Fruit fly (Drosophila melanogaster) whole organism, pupa: ENCODE measurements around the gene Marf.

Source experiments
- CG10348 ChIP-seq: fragments of 200-800 bp; sonication (Bioruptor generic); IDR thresholded peaks from 2 replicates; pipeline ENCODE4 v1.3.6; 2022; ENCODE audit warnings: missing biosample characterization, missing genetic modification characterization
- CG12605 ChIP-seq: fragments of 200-800 bp; sonication (Bioruptor generic); IDR thresholded peaks from 2 replicates; pipeline ENCODE4 v1.3.6; 2022; ENCODE audit warnings: missing biosample characterization, missing genetic modification characterization
- CG13204 ChIP-seq: fragments of 200-800 bp; sonication (Bioruptor generic); optimal IDR thresholded peaks from 2 replicates; lab custom pipeline; 2018; ENCODE audit warnings: missing biosample characterization, mild to moderate bottlenecking, missing genetic modification characterization, moderate library complexity
- CG14655 ChIP-seq: fragments of 200-800 bp; sonication (Bioruptor generic); optimal IDR thresholded peaks from 3 replicates; lab custom pipeline; 2017; ENCODE audit warnings: mild to moderate bottlenecking, missing biosample characterization, missing genetic modification reagents, missing genetic modification characterization
- CG15710 ChIP-seq: fragments of 200-800 bp; sonication (Bioruptor generic); optimal IDR thresholded peaks from 2 replicates; lab custom pipeline; 2018; ENCODE audit warnings: missing biosample characterization, mild to moderate bottlenecking, missing genetic modification characterization, moderate library complexity
- CG17806 ChIP-seq: fragments of 200-800 bp; sonication (Bioruptor generic); optimal IDR thresholded peaks from 2 replicates; lab custom pipeline; 2018; ENCODE audit warnings: missing biosample characterization, mild to moderate bottlenecking, missing genetic modification characterization, moderate library complexity
- CG32121 ChIP-seq: fragments of 200-800 bp; sonication (Bioruptor generic); IDR thresholded peaks from 2 replicates; pipeline ENCODE4 v1.3.6; 2022; ENCODE audit warnings: missing biosample characterization, missing genetic modification characterization
- CG34367 ChIP-seq: fragments of 200-800 bp; sonication (Bioruptor generic); optimal IDR thresholded peaks from 2 replicates; lab custom pipeline; 2018; ENCODE audit warnings: missing biosample characterization, mild to moderate bottlenecking, missing genetic modification characterization
- CG4496 ChIP-seq: fragments of 200-800 bp; sonication (Bioruptor generic); IDR thresholded peaks from 3 replicates; pipeline ENCODE4 v1.3.6; 2022; ENCODE audit warnings: missing biosample characterization, missing genetic modification characterization
- CG8159 ChIP-seq: fragments of 200-800 bp; sonication (Bioruptor generic); optimal IDR thresholded peaks from 3 replicates; lab custom pipeline; 2018; ENCODE audit warnings: missing biosample characterization, mild to moderate bottlenecking, missing genetic modification characterization, moderate library complexity
- CG8301 ChIP-seq: fragments of 200-800 bp; sonication (Bioruptor generic); optimal IDR thresholded peaks from 2 replicates; lab custom pipeline; 2018; ENCODE audit warnings: missing biosample characterization, mild to moderate bottlenecking, missing genetic modification characterization
- CG9948 ChIP-seq: fragments of 200-800 bp; sonication (Bioruptor generic); optimal IDR thresholded peaks from 2 replicates; lab custom pipeline; 2018; ENCODE audit warnings: missing biosample characterization, mild to moderate bottlenecking, missing genetic modification characterization, moderate library complexity
- D1 ChIP-seq: fragments of 200-800 bp; sonication (Bioruptor generic); optimal IDR thresholded peaks from 2 replicates; lab custom pipeline; 2018; ENCODE audit warnings: missing biosample characterization, mild to moderate bottlenecking, missing genetic modification characterization, moderate library complexity
- EcR ChIP-seq: fragments of 200-800 bp; sonication (Bioruptor generic); optimal IDR thresholded peaks from 3 replicates; lab custom pipeline; 2019; ENCODE audit warnings: missing biosample characterization, missing genetic modification characterization, mild to moderate bottlenecking, moderate library complexity, missing genetic modification reagents
- Ets98B ChIP-seq: fragments of 200-800 bp; sonication (Bioruptor generic); IDR thresholded peaks from 2 replicates; pipeline ENCODE4 v1.3.6; 2022; ENCODE audit warnings: missing biosample characterization, missing genetic modification characterization
- Pif1A ChIP-seq: fragments of 200-800 bp; sonication (Bioruptor generic); optimal IDR thresholded peaks from 3 replicates; lab custom pipeline; 2016; ENCODE audit warnings: missing biosample characterization, missing genetic modification characterization
- Pif1B ChIP-seq: fragments of 200-800 bp; sonication (Bioruptor generic); optimal IDR thresholded peaks from 3 replicates; lab custom pipeline; 2016; ENCODE audit warnings: missing biosample characterization, missing genetic modification characterization
- Snoo ChIP-seq: fragments of 200-800 bp; sonication (Bioruptor generic); optimal IDR thresholded peaks from 3 replicates; lab custom pipeline; 2017; ENCODE audit warnings: missing biosample characterization, mild to moderate bottlenecking, missing genetic modification characterization, inconsistent platforms
- fd96Ca ChIP-seq: fragments of 200-800 bp; sonication (Bioruptor generic); IDR thresholded peaks from 3 replicates; pipeline ENCODE4 v1.3.6; 2022; ENCODE audit warnings: missing biosample characterization, missing genetic modification characterization
- gl ChIP-seq: fragments of 200-800 bp; sonication (Bioruptor generic); optimal IDR thresholded peaks from 2 replicates; lab custom pipeline; 2018; ENCODE audit warnings: missing biosample characterization, mild to moderate bottlenecking, missing genetic modification characterization
- rn ChIP-seq: fragments of 200-800 bp; sonication (Bioruptor generic); IDR thresholded peaks from 2 replicates; pipeline ENCODE4 v1.3.6; 2022; ENCODE audit warnings: missing biosample characterization, missing genetic modification characterization

The Marf gene

dm6 chrX:6365632-6366356 is at the start of gene Marf, which contains the start of gene swa:
Marf (plus strand) TSS chrX:6365949.
swa (minus strand) TSS chrX:6365708.
- no peak for TF ChIP-seq CG8159 (tag; lab: Kevin White, UChicago)
- no peak for TF ChIP-seq gl (tag; lab: Kevin White, UChicago)
- TF ChIP-seq Pif1B = no peak
- TF ChIP-seq D1 (tag; lab: Kevin White, UChicago) = no peak
- no peak for TF ChIP-seq EcR (GFP tag; lab: Kevin White, UChicago)
- TF ChIP-seq Snoo = no peak
- TF ChIP-seq CG9948 (tag; lab: Kevin White, UChicago) = no peak
- TF ChIP-seq CG10348 (GFP tag; lab: Robert Waterston, UW) = no peak
- no peak for TF ChIP-seq fd96Ca (GFP tag; lab: Robert Waterston, UW)
- TF ChIP-seq, all 21 proteins: peak for 0

DNA sequence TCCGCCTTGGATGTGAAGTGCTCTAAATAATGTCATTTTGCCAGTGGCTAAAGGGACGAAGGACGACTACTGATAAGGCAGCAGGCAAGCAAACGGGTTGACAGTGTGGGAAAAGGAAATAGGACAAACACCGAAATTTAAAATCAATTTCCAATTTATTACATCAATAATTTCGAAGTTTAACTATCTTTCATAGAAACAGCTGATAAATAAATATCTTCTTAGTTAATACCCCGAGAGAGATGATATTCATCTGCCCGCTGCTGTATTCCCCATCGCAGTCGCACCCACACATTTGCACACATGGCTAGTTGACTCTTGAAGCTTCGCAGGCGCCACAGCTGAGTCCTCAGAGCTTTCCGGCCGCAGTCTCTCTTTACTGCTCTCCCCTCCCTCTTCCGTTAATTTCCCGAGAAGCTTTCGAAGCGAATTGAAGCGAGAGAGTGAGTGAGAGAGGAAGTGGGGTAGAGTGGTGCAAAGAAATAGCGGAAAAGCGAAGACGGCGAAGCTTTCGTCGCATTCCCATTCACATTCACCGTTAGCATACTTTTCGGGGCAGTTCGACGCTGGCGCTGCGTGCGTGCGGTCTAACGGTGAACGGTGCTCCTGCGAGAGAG is 48.8 kb upstream of the Marf start:
- TF ChIP-seq CG4496 (GFP tag; lab: Robert Waterston, UW) (peak; percentile 66), CG15710 (tag; lab: Kevin White, UChicago) (peak; percentile 57), CG9948 (tag; lab: Kevin White, UChicago) (peak; percentile 36), rn (no peak), CG12605 (GFP tag; lab: Robert Waterston, UW) (peak; percentile 57), CG17806 (no peak), Snoo (no peak), gl (tag; lab: Kevin White, UChicago) (peak; percentile 9), CG8159 (tag; lab: Kevin White, UChicago) (peak; percentile 62), fd96Ca (GFP tag; lab: Robert Waterston, UW) (peak; percentile 56; the same call in 1 of the 3 replicates), CG10348 (GFP tag; lab: Robert Waterston, UW) (no peak), CG32121 (GFP tag; lab: Robert Waterston, UW) (peak; percentile 35; the same call in 1 of the 2 replicates), CG14655 (GFP tag; lab: Kevin White, UChicago) (peak; percentile 37), D1 (tag; lab: Kevin White, UChicago) (no peak), CG8301 (peak; percentile 35), EcR (GFP tag; lab: Kevin White, UChicago) (no peak), Pif1A (GFP tag; lab: Kevin White, UChicago) (peak; percentile 12), Pif1B (peak; percentile 9), CG13204 (GFP tag; lab: Kevin White, UChicago) (no peak), CG34367 (tag; lab: Kevin White, UChicago) (peak; percentile 41), Ets98B (peak; percentile 62)

DNA sequence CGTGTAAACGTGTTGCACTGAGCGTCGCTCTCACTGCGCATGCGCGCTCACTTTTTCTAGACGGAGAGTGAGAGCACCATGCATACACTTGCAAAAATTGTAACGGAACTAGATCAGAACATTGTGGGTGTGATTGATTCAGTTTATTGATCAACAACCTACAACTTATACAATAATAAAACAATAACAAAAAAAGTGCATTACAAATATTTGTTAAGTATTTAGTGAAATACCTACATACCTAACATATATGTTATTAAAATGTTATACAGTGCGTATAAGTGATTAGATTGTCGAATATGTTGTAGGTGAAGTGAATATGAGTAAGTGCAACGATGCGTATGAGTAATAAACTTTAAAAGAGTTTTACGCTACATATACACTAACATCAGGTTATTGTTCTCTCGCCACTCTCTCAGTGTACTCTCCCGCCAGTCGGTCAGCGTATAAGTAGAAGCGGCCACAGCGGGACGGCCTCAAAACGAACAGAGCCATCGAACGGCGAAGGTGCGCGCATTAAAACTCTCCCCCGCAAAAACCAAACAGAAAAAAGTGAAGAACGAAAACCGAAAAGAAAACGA is 35.3 kb upstream of the Marf start, which contains the start of gene CG42240:
Gene CG42240 (plus strand): TSS at position 474 of the 581 bp plus-strand sequence.
- TF ChIP-seq Pif1A (GFP tag; lab: Kevin White, UChicago) = peak; percentile 92
- peak; percentile 93 for TF ChIP-seq CG15710 (tag; lab: Kevin White, UChicago)
- TF ChIP-seq CG12605 (GFP tag; lab: Robert Waterston, UW) = peak; percentile 80
- TF ChIP-seq CG4496 (GFP tag; lab: Robert Waterston, UW) = peak; percentile 77
- TF ChIP-seq CG9948 (tag; lab: Kevin White, UChicago) = peak; percentile 93
- peak; percentile 95 for TF ChIP-seq CG8301
- TF ChIP-seq CG34367 (tag; lab: Kevin White, UChicago) = peak; percentile 89
- TF ChIP-seq Pif1B = peak; percentile 92
- peak; percentile 83 for TF ChIP-seq EcR (GFP tag; lab: Kevin White, UChicago)
- peak; percentile 58 for TF ChIP-seq fd96Ca (GFP tag; lab: Robert Waterston, UW)
- 0 out of 2 replicates have a peak, but pooled peaks have one; percentile 28 for TF ChIP-seq rn
- TF ChIP-seq CG13204 (GFP tag; lab: Kevin White, UChicago) = peak; percentile 80
- peak; percentile 95 for TF ChIP-seq CG8159 (tag; lab: Kevin White, UChicago)
- TF ChIP-seq D1 (tag; lab: Kevin White, UChicago) = peak; percentile 91
- peak; percentile 92 for TF ChIP-seq Snoo
- peak; percentile 74 for TF ChIP-seq Ets98B
- TF ChIP-seq CG10348 (GFP tag; lab: Robert Waterston, UW) = peak; percentile 47; the same call in 1 of the 2 replicates
- peak; percentile 88 for TF ChIP-seq CG17806
- TF ChIP-seq CG32121 (GFP tag; lab: Robert Waterston, UW) = peak; percentile 89
- peak; percentile 77 for TF ChIP-seq gl (tag; lab: Kevin White, UChicago)
- TF ChIP-seq CG14655 (GFP tag; lab: Kevin White, UChicago) = peak; percentile 98

dm6 chrX:6332988-6333719 is 32.6 kb upstream of the Marf start:
- TF ChIP-seq CG34367 (tag; lab: Kevin White, UChicago) = no peak
- TF ChIP-seq CG8301 = peak; percentile 52
- TF ChIP-seq D1 (tag; lab: Kevin White, UChicago) = no peak
- TF ChIP-seq CG13204 (GFP tag; lab: Kevin White, UChicago) = peak; percentile 47
- TF ChIP-seq CG8159 (tag; lab: Kevin White, UChicago) = peak; percentile 23
- peak; percentile 23 for TF ChIP-seq CG9948 (tag; lab: Kevin White, UChicago)
- no peak for TF ChIP-seq Snoo
- no peak for TF ChIP-seq CG10348 (GFP tag; lab: Robert Waterston, UW)
- TF ChIP-seq CG17806 = no peak
- TF ChIP-seq CG4496 (GFP tag; lab: Robert Waterston, UW) = peak; percentile 52; the same call in 2 of the 3 replicates
- TF ChIP-seq fd96Ca (GFP tag; lab: Robert Waterston, UW) = peak; percentile 58; the same call in 2 of the 3 replicates
- no peak for TF ChIP-seq rn
- no peak for TF ChIP-seq Pif1B
- no peak for TF ChIP-seq EcR (GFP tag; lab: Kevin White, UChicago)
- peak; percentile 24 for TF ChIP-seq CG15710 (tag; lab: Kevin White, UChicago)
- no peak for TF ChIP-seq Pif1A (GFP tag; lab: Kevin White, UChicago)
- TF ChIP-seq CG12605 (GFP tag; lab: Robert Waterston, UW) = no peak; the same call in 1 of the 2 replicates
- no peak for TF ChIP-seq Ets98B
- peak; percentile 21; the same call in 1 of the 2 replicates for TF ChIP-seq CG32121 (GFP tag; lab: Robert Waterston, UW)
- no peak for TF ChIP-seq gl (tag; lab: Kevin White, UChicago)
- TF ChIP-seq CG14655 (GFP tag; lab: Kevin White, UChicago) = peak; percentile 68
